Fruit fly (Drosophila melanogaster) whole organism, prepupa: ENCODE data around the gene orion.

Source experiments
- Gug ChIP-seq: fragments of 200-800 bp; sonication (Bioruptor generic); IDR thresholded peaks from 2 replicates; pipeline ENCODE4 v1.3.6; 2022; ENCODE audit warnings: missing biosample characterization, missing genetic modification characterization
- Hr39 ChIP-seq: fragments of 200-800 bp; sonication (Bioruptor generic); optimal IDR thresholded peaks from 2 replicates; lab custom pipeline; 2016; ENCODE audit warnings: missing biosample characterization, missing genetic modification characterization
- Sox14 ChIP-seq: fragments of 200-800 bp; sonication (Bioruptor generic); optimal IDR thresholded peaks from 3 replicates; lab custom pipeline; 2016; ENCODE audit warnings: missing biosample characterization, missing genetic modification characterization
- Sox15 ChIP-seq: fragments of 200-800 bp; sonication (Bioruptor generic); optimal IDR thresholded peaks from 3 replicates; lab custom pipeline; 2016; ENCODE audit warnings: missing biosample characterization, missing genetic modification characterization
- lz ChIP-seq: fragments of 200-800 bp; sonication (Bioruptor generic); optimal IDR thresholded peaks from 3 replicates; lab custom pipeline; 2016; ENCODE audit warnings: missing biosample characterization, missing genetic modification characterization

DNA sequence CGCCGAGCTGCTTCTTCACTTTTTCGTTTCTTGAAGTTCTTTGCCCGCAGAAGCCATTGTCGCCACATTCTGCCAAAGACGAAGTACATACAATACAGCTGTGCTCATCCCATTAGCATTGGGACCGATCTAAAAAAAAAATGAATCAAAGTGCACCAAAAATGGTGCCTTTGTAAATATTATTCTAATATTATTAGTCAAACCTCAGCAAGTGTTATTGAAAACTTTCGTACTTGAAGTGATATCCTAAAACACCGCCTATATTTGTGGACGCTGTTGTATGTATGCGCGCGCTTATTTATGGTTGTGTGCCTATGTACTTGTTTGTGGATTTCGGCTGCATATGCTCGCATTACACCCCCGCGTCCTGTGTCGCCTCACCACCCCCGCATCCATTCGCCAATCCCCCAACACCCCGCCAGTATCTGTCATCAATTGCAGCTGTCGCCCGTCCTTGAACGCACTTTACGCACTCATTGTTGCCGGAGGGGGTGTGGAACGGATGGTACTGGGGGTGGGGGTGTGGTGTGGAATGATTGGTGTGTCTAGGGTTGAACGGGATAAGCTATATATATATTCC, 25.7 kb upstream of the orion start:
- peak; percentile 80 for TF ChIP-seq Gug (GFP tag; lab: Robert Waterston, UW)
- TF ChIP-seq Hr39 (GFP tag; lab: Kevin White, UChicago), result peak; percentile 83
- peak; percentile 82 for TF ChIP-seq Sox15 (GFP tag; lab: Kevin White, UChicago)
- peak; percentile 86 for TF ChIP-seq lz
- peak; percentile 89 for TF ChIP-seq Sox14 (GFP tag; lab: Kevin White, UChicago)
